Fruit fly (Drosophila melanogaster): ENCODE data around the gene Vlet.

Gene Vlet

dm6 chrX:11709799-11710720 lies 31.7 kb upstream of the Vlet start, which contains the start of gene FucT6:
FucT6 (minus strand) TSS chrX:11709951.
- TF ChIP-seq Ets98B (GFP tag; IDR thresholded peaks at IDR 0.05) (peak; percentile 69), fd96Ca (GFP tag; IDR thresholded peaks at IDR 0.05) (peak; percentile 59; the same call in 1 of the 3 replicates), D1 (tag; optimal IDR thresholded peaks at IDR 0.05) (no peak), CG9948 (tag; optimal IDR thresholded peaks at IDR 0.05) (peak; percentile 1), Snoo (tag; optimal IDR thresholded peaks at IDR 0.05) (no peak), CG8159 (tag; optimal IDR thresholded peaks at IDR 0.05) (peak; percentile 13), CG34367 (tag; optimal IDR thresholded peaks at IDR 0.05) (no peak), CG12605 (GFP tag; IDR thresholded peaks at IDR 0.05) (peak; percentile 55), CG15710 (tag; optimal IDR thresholded peaks at IDR 0.05) (peak; percentile 7), CG17806 (tag; optimal IDR thresholded peaks at IDR 0.05) (no peak), CG32121 (GFP tag; IDR thresholded peaks at IDR 0.05) (peak; percentile 73), CG13204 (GFP tag; optimal IDR thresholded peaks at IDR 0.05) (peak; percentile 27), CG4496 (GFP tag; IDR thresholded peaks at IDR 0.05) (peak; percentile 74; the same call in 2 of the 3 replicates), Pif1A (GFP tag; optimal IDR thresholded peaks at IDR 0.05) (peak; percentile 39), CG8301 (tag; optimal IDR thresholded peaks at IDR 0.05) (peak; percentile 16), Pif1B (GFP tag; optimal IDR thresholded peaks at IDR 0.05) (peak; percentile 15), EcR (GFP tag; optimal IDR thresholded peaks at IDR 0.05) (peak; percentile 4)

- TF ChIP-seq Snoo (tag; optimal IDR thresholded peaks at IDR 0.05) (peak; percentile 26), Pif1A (GFP tag; optimal IDR thresholded peaks at IDR 0.05) (no peak), EcR (GFP tag; optimal IDR thresholded peaks at IDR 0.05) (peak; percentile 28)
These were observed 26.7 kb upstream of the Vlet start, which contains the start of gene CG2444 for dm6 chrX:11704929-11705612. CG2444 (minus strand) TSS chrX:11705300.

dm6 chrX:11700765-11701164 lies 22.4 kb upstream of the Vlet start:
- TF ChIP-seq CG8301 (tag; optimal IDR thresholded peaks at IDR 0.05) (no peak), CG32121 (GFP tag; IDR thresholded peaks at IDR 0.05) (no peak), CG13204 (GFP tag; optimal IDR thresholded peaks at IDR 0.05) (no peak), Ets98B (GFP tag; IDR thresholded peaks at IDR 0.05) (no peak), Snoo (tag; optimal IDR thresholded peaks at IDR 0.05) (no peak), EcR (GFP tag; optimal IDR thresholded peaks at IDR 0.05) (no peak), CG9948 (tag; optimal IDR thresholded peaks at IDR 0.05) (no peak), CG14655 (GFP tag; optimal IDR thresholded peaks at IDR 0.05) (no peak), CG10348 (GFP tag; IDR thresholded peaks at IDR 0.05) (no peak), CG15710 (tag; optimal IDR thresholded peaks at IDR 0.05) (no peak)

dm6 chrX:11695883-11696211 lies 17.5 kb upstream of the Vlet start:
- TF ChIP-seq CG12605 (GFP tag; IDR thresholded peaks at IDR 0.05) (0 out of 2 replicates have a peak, but pooled peaks have one; percentile 19), gl (tag; optimal IDR thresholded peaks at IDR 0.05) (peak; percentile 32), CG14655 (GFP tag; optimal IDR thresholded peaks at IDR 0.05) (no peak), CG4496 (GFP tag; IDR thresholded peaks at IDR 0.05) (0 out of 3 replicates have a peak, but pooled peaks have one; percentile 18)

- TF ChIP-seq CG34367 (tag; optimal IDR thresholded peaks at IDR 0.05) (peak; percentile 50), CG17806 (tag; optimal IDR thresholded peaks at IDR 0.05) (peak; percentile 37), EcR (GFP tag; optimal IDR thresholded peaks at IDR 0.05) (peak; percentile 72), fd96Ca (GFP tag; IDR thresholded peaks at IDR 0.05) (peak; percentile 65; the same call in 2 of the 3 replicates), CG32121 (GFP tag; IDR thresholded peaks at IDR 0.05) (no peak; the same call in 1 of the 2 replicates), CG15710 (tag; optimal IDR thresholded peaks at IDR 0.05) (peak; percentile 27), Ets98B (GFP tag; IDR thresholded peaks at IDR 0.05) (peak; percentile 67), CG12605 (GFP tag; IDR thresholded peaks at IDR 0.05) (peak; percentile 71), CG14655 (GFP tag; optimal IDR thresholded peaks at IDR 0.05) (peak; percentile 75), CG9948 (tag; optimal IDR thresholded peaks at IDR 0.05) (no peak), Snoo (tag; optimal IDR thresholded peaks at IDR 0.05) (no peak), CG8301 (tag; optimal IDR thresholded peaks at IDR 0.05) (peak; percentile 51), CG10348 (GFP tag; IDR thresholded peaks at IDR 0.05) (no peak), CG13204 (GFP tag; optimal IDR thresholded peaks at IDR 0.05) (peak; percentile 70), gl (tag; optimal IDR thresholded peaks at IDR 0.05) (peak; percentile 61), CG8159 (tag; optimal IDR thresholded peaks at IDR 0.05) (peak; percentile 37), rn (GFP tag; IDR thresholded peaks at IDR 0.05) (no peak), CG4496 (GFP tag; IDR thresholded peaks at IDR 0.05) (peak; percentile 49; the same call in 2 of the 3 replicates), Pif1A (GFP tag; optimal IDR thresholded peaks at IDR 0.05) (peak; percentile 38), Pif1B (GFP tag; optimal IDR thresholded peaks at IDR 0.05) (peak; percentile 43), D1 (tag; optimal IDR thresholded peaks at IDR 0.05) (peak; percentile 46)
These were observed 16.8 kb upstream of the Vlet start, which contains the start of gene PhKgamma for dm6 chrX:11694959-11695882. PhKgamma (plus strand) TSS chrX:11695137.
